Worm (Caenorhabditis elegans) whole organism, L4/young adult: Measurements from ENCODE around the gene F46B3.9.

Experiments used
- W03F9.2 ChIP-seq: fragments of 150-350 bp; optimal IDR thresholded peaks from 2 replicates; lab custom pipeline; 2014; ENCODE audit warnings: missing biosample characterization, missing genetic modification characterization
- dao-5 ChIP-seq: sonication (generic microtip); optimal IDR thresholded peaks from 2 replicates; lab custom pipeline; 2016; ENCODE audit warnings: missing genotype, missing genetic modification characterization, moderate library complexity, missing compliant biosample characterization
- him-1 ChIP-seq: sonication (generic microtip); optimal IDR thresholded peaks from 2 replicates; lab custom pipeline; 2016; ENCODE audit warnings: missing genotype, missing genetic modification reagents, missing genetic modification characterization, missing compliant biosample characterization

DNA sequence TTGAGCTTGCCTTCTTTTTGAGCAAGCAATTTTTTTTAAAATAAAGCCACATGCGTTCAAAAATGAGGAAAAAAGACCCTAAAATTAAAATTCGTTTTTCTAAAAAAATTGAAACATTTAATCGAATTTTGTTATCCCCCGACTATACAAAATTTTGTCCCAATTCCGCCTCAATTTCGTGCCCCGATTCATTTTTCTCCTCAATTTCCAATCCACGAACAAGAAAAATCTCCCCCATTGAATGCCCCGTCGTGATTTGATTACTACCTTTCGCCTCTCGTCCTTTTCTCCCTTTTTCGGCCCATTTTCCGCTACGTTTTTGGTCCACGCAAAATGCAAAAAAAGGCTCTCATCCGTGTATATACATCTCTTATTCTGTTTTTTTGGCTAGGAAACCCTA lies 26.0 kb upstream of the F46B3.9 start:
- no peak for TF ChIP-seq him-1 (tag; lab: Kevin White, UChicago)
- TF ChIP-seq dao-5 (tag; lab: Kevin White, UChicago): no peak
- TF ChIP-seq W03F9.2 (tag; lab: Kevin White, UChicago): no peak
